Worm (Caenorhabditis elegans): Measurements from ENCODE around the gene apc-11.

DNA sequence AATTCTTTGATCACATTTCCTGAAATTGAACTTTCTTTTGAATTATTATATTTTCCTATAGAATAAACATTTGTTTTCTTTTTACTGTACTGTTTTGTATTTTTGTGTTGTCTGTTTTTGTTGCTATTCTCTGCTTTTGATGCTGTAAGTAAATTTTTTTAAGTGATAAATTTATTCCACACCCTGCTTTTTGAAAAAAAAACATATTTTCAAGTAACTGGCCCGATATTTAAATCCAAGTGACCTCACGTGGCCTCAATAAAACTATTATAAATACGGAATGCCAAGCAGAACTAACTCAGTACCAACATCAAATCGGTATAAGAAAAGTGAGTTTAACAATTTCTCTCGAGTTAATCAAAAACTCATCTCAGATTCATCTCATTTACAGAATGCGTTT lies 33.9 kb upstream of the apc-11 start, which contains the start of gene clec-151:
- no peak for TF ChIP-seq ama-1 (optimal IDR thresholded peaks at IDR 0.05)
- no peak for TF ChIP-seq F13C5.2 (tag; optimal IDR thresholded peaks at IDR 0.05)
- TF ChIP-seq scrt-1 (GFP tag; IDR thresholded peaks at IDR 0.05) = no peak
- TF ChIP-seq pes-1 (GFP tag; IDR thresholded peaks at IDR 0.05) = no peak
- no peak for TF ChIP-seq flt-1 (GFP tag; IDR thresholded peaks at IDR 0.05)
- TF ChIP-seq hmg-4 (GFP tag; optimal IDR thresholded peaks at IDR 0.05) = no peak
- TF ChIP-seq ceh-13 (GFP tag; optimal IDR thresholded peaks at IDR 0.05) = no peak

Measured in whole organism, early embryonic.